Worm (Caenorhabditis elegans) whole organism, L4/young adult: ENCODE data around the gene D1069.3.

ENCODE experiments used
- W03F9.2 ChIP-seq: fragments of 150-350 bp; optimal IDR thresholded peaks from 2 replicates; lab custom pipeline; 2014; ENCODE audit warnings: missing biosample characterization, missing genetic modification characterization
- him-1 ChIP-seq: sonication (generic microtip); optimal IDR thresholded peaks from 2 replicates; lab custom pipeline; 2016; ENCODE audit warnings: missing genotype, missing genetic modification reagents, missing genetic modification characterization, missing compliant biosample characterization

DNA sequence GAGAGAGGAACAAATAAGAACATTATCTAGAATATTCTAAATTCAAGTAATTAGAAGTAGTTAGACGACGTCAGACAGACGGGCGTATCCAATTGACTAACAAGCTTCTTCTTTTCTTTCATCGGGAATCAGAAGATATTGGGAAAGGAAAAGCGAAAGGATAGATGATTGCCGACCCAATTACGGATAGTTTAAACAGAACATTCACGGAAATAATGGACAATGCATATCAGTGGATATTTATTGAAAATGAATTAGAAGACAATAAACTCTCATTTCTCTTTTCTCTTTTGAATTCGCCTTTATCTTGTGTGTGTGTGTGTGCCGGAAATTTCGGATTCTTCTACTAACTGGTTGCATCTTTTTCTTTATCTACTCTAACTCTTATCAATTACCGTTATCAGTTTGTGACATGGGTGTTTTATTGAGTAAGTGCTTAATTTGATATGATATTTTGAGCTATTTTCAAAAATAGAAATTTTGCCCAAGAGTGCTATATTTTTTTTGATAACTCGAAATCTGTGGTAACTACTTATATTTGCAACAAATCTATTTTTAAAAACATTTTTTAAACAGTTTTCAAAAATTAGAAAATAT lies 13.7 kb downstream of the D1069.3 start:
- TF ChIP-seq W03F9.2 (tag; lab: Kevin White, UChicago) (no peak), him-1 (tag; lab: Kevin White, UChicago) (no peak)
